Worm (Caenorhabditis elegans) whole organism, midembryonic: ENCODE measurements around the gene msp-33.

Experiments used
- T22C8.4 ChIP-seq: fragments of 200-800 bp; sonication (Bioruptor generic); IDR thresholded peaks from 2 replicates; pipeline ENCODE4 v1.3.6; 2022; ENCODE audit warnings: missing genetic modification characterization, missing compliant biosample characterization
- flt-1 ChIP-seq: fragments of 200-800 bp; sonication (Bioruptor generic); IDR thresholded peaks from 2 replicates; pipeline ENCODE4 v1.3.6; 2022; ENCODE audit warnings: missing genetic modification characterization, missing compliant biosample characterization
- med-1 ChIP-seq: sonication (generic microtip); optimal IDR thresholded peaks from 2 replicates; lab custom pipeline; 2017; ENCODE audit warnings: missing genetic modification characterization, mild to moderate bottlenecking, missing compliant biosample characterization, antibody characterized with exemption, missing genetic modification reagents; ENCODE audit not compliant: insufficient read depth
- ref-1 ChIP-seq: fragments of 200-800 bp; sonication (Bioruptor generic); conservative IDR thresholded peaks from 2 replicates; pipeline ENCODE4 v1.3.6; 2022; ENCODE audit warnings: missing genetic modification reagents, missing genetic modification characterization, missing compliant biosample characterization
- tab-1 ChIP-seq: fragments of 200-800 bp; sonication (Bioruptor generic); IDR thresholded peaks from 2 replicates; pipeline ENCODE4 v1.3.6; 2022; ENCODE audit warnings: missing genetic modification characterization, missing compliant biosample characterization
- ztf-23 ChIP-seq: fragments of 200-800 bp; sonication (Bioruptor generic); IDR thresholded peaks from 2 replicates; pipeline ENCODE4 v1.3.6; 2022; ENCODE audit warnings: missing genetic modification reagents, missing genetic modification characterization, missing compliant biosample characterization
- ztf-29 ChIP-seq: fragments of 200-800 bp; sonication (Bioruptor generic); IDR thresholded peaks from 2 replicates; pipeline ENCODE4 v1.3.6; 2022; ENCODE audit warnings: missing genetic modification reagents, missing genetic modification characterization, missing compliant biosample characterization

ce11 chrII:4915572-4915971, 23.1 kb upstream of the msp-33 start:
- TF ChIP-seq ztf-29 (GFP tag; lab: Robert Waterston, UW) (no peak), ref-1 (no peak), T22C8.4 (GFP tag; lab: Robert Waterston, UW) (no peak), med-1 (GFP tag; lab: Kevin White, UChicago) (no peak), tab-1 (GFP tag; lab: Robert Waterston, UW) (no peak), flt-1 (GFP tag; lab: Robert Waterston, UW) (no peak), ztf-23 (no peak)
